Worm (Caenorhabditis elegans) whole organism, early embryonic: ENCODE results near the gene Y48E1C.4.

Source experiments
- B0310.2 ChIP-seq: sonication (generic microtip); optimal IDR thresholded peaks from 2 replicates; lab custom pipeline; 2016; ENCODE audit warnings: mild to moderate bottlenecking, missing genetic modification characterization, missing compliant biosample characterization
- F13C5.2 ChIP-seq: sonication (generic microtip); optimal IDR thresholded peaks from 2 replicates; lab custom pipeline; 2017; ENCODE audit warnings: mild to moderate bottlenecking, missing genetic modification characterization, inconsistent platforms, missing compliant biosample characterization
- aly-1 ChIP-seq: sonication (generic microtip); optimal IDR thresholded peaks from 2 replicates; lab custom pipeline; 2016; ENCODE audit warnings: missing genetic modification characterization, missing compliant biosample characterization
- ama-1 ChIP-seq: fragments of 150-350 bp; optimal IDR thresholded peaks from 2 replicates; lab custom pipeline; 2014
- ceh-13 ChIP-seq: fragments of 200-800 bp; sonication (Bioruptor generic); optimal IDR thresholded peaks from 2 replicates; lab custom pipeline; 2018; ENCODE audit warnings: mild to moderate bottlenecking, missing genetic modification characterization, missing compliant biosample characterization
- ceh-36 ChIP-seq: sonication (generic microtip); optimal IDR thresholded peaks from 2 replicates; lab custom pipeline; 2016; ENCODE audit warnings: missing genetic modification characterization, inconsistent platforms, missing compliant biosample characterization
- ets-7 ChIP-seq: sonication (generic microtip); optimal IDR thresholded peaks from 2 replicates; lab custom pipeline; 2016; ENCODE audit warnings: missing genotype, missing genetic modification characterization, missing compliant biosample characterization
- flt-1 ChIP-seq: fragments of 200-800 bp; sonication (Bioruptor generic); IDR thresholded peaks from 2 replicates; pipeline ENCODE4 v1.3.6; 2022; ENCODE audit warnings: missing genetic modification characterization, missing compliant biosample characterization
- hmbx-1 ChIP-seq: sonication (generic microtip); optimal IDR thresholded peaks from 2 replicates; lab custom pipeline; 2016; ENCODE audit warnings: mild to moderate bottlenecking, missing genetic modification characterization, missing compliant biosample characterization
- hmg-4 ChIP-seq: fragments of 200-800 bp; sonication (Bioruptor generic); optimal IDR thresholded peaks from 2 replicates; lab custom pipeline; 2018; ENCODE audit warnings: mild to moderate bottlenecking, missing genetic modification characterization, missing compliant biosample characterization
- hnd-1 ChIP-seq: sonication (generic microtip); optimal IDR thresholded peaks from 2 replicates; lab custom pipeline; 2016; ENCODE audit warnings: missing genetic modification characterization, missing compliant biosample characterization
- pes-1 ChIP-seq: fragments of 200-800 bp; sonication (Bioruptor generic); IDR thresholded peaks from 2 replicates; pipeline ENCODE4 v1.3.6; 2022; ENCODE audit warnings: missing genetic modification reagents, missing genetic modification characterization, missing compliant biosample characterization
- scrt-1 ChIP-seq: fragments of 200-800 bp; sonication (Bioruptor generic); IDR thresholded peaks from 2 replicates; pipeline ENCODE4 v1.3.6; 2022; ENCODE audit warnings: missing genetic modification characterization, missing compliant biosample characterization
- sea-1 ChIP-seq: fragments of 200-800 bp; sonication (Bioruptor generic); conservative IDR thresholded peaks from 2 replicates; pipeline ENCODE4 v1.3.6; 2022; ENCODE audit warnings: missing genetic modification characterization, missing compliant biosample characterization
- tbx-11 ChIP-seq: fragments of 200-800 bp; sonication (Bioruptor generic); IDR thresholded peaks from 2 replicates; pipeline ENCODE4 v1.3.6; 2022; ENCODE audit warnings: missing genetic modification characterization, missing compliant biosample characterization
- tbx-37 ChIP-seq: fragments of 200-800 bp; sonication (Bioruptor generic); conservative IDR thresholded peaks from 2 replicates; pipeline ENCODE4 v1.3.6; 2022; ENCODE audit warnings: missing genetic modification reagents, missing genetic modification characterization, missing compliant biosample characterization
- tra-4 ChIP-seq: sonication (generic microtip); optimal IDR thresholded peaks from 2 replicates; lab custom pipeline; 2017; ENCODE audit warnings: missing genetic modification characterization, missing compliant biosample characterization

Gene Y48E1C.4

ce11 chrII:13436725-13437124 lies at the start of gene Y48E1C.4:
TSS of gene Y48E1C.4 (minus strand) at chrII:13436825.
- no peak for TF ChIP-seq tbx-37 (GFP tag; lab: Robert Waterston, UW)
- TF ChIP-seq flt-1 (GFP tag; lab: Robert Waterston, UW): no peak
- TF ChIP-seq tbx-11 (GFP tag; lab: Robert Waterston, UW): no peak
- no peak for TF ChIP-seq tra-4 (tag; lab: Kevin White, UChicago)
- TF ChIP-seq ama-1: no peak
- TF ChIP-seq aly-1 (tag; lab: Kevin White, UChicago): no peak
- TF ChIP-seq ets-7 (tag; lab: Kevin White, UChicago): no peak
- no peak for TF ChIP-seq B0310.2 (tag; lab: Kevin White, UChicago)
- TF ChIP-seq ceh-36 (tag; lab: Kevin White, UChicago): no peak
- TF ChIP-seq sea-1 (GFP tag; lab: Robert Waterston, UW): no peak
- TF ChIP-seq pes-1 (GFP tag; lab: Robert Waterston, UW): no peak
- no peak for TF ChIP-seq F13C5.2
- no peak for TF ChIP-seq scrt-1 (GFP tag; lab: Robert Waterston, UW)
- no peak for TF ChIP-seq hmbx-1
- no peak for TF ChIP-seq ceh-13 (GFP tag; lab: Kevin White, UChicago)
- no peak for TF ChIP-seq hmg-4 (GFP tag; lab: Kevin White, UChicago)
- no peak for TF ChIP-seq hnd-1 (tag; lab: Kevin White, UChicago)

DNA sequence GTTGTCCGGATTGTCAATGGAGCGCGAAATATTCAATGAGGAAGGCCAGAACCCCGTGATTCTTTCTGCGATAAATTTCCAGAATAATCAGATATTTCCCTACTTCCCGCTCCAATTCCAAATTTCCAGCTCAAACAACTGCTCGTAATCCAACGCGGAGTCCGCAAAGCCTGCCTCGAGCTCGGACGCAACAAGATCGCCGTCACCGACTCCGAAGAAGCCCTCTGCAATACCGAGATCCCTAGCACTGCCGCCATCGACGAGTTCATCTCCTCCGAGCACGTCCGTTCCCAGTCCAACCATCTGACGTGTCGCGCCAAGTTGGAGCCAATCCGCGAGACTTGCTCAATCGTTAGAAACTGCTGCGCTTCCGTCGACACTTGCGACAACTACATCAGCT lies 48.5 kb upstream of the Y48E1C.4 start:
- TF ChIP-seq F13C5.2 (no peak), scrt-1 (GFP tag; lab: Robert Waterston, UW) (no peak)

DNA sequence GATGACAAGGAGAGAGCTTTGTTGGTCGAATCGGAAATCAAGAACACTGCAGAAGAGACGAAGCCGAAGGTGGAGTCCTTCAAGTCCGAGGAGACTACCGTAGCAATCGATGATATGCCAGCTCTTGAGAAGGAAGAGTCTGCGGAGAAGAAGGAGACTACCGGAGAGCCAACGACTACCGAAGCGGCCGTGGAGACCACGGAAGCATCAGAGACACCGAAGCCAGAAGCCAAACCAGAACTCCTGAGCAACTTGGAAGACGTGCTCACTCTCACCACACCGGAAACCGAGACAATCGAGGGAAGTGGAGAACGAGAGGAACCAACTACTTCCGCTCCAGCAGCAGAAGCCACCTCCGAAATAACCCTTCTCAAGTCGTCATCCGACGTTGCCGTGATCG lies 47.5 kb upstream of the Y48E1C.4 start:
- TF ChIP-seq F13C5.2: no peak

DNA sequence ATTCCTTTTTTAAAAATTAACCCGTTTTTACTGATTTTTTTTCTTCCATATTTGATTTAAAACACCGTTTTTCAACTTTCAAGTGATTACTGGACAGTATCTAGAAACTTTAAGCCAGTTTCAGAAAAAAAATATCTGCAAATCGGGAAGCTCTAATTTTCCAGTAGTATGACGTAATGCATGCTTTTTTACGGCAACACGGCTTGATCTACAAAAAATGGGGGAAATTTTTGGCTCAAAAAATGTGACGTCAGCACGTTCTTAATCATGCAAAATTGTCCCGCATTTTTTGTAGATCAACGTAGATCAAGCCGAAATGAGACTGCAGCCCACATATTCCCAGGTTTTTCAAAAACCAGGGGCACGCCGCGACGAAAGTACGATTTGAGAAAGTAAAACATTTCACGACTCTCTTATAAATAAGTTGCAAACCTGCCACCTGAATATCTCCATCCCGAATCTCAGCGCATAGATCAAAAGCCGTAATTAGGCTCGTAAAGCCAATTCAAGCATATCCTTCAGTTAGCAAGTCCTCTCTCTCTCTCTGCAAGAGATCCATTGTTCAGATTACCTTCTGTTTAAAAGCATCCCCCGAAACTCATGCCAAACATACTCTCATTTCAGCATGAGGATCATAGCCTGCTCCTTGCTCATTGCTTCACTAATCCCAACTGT lies 45.3 kb upstream of the Y48E1C.4 start, which contains the start of gene E01G4.6:
Gene E01G4.6, plus strand, starts transcription at position 625 of the 675 bp plus-strand sequence.
- TF ChIP-seq tra-4 (tag; lab: Kevin White, UChicago) (no peak), ceh-36 (tag; lab: Kevin White, UChicago) (no peak), ceh-13 (GFP tag; lab: Kevin White, UChicago) (no peak), ama-1 (no peak), sea-1 (GFP tag; lab: Robert Waterston, UW) (no peak), hmg-4 (GFP tag; lab: Kevin White, UChicago) (no peak)

DNA sequence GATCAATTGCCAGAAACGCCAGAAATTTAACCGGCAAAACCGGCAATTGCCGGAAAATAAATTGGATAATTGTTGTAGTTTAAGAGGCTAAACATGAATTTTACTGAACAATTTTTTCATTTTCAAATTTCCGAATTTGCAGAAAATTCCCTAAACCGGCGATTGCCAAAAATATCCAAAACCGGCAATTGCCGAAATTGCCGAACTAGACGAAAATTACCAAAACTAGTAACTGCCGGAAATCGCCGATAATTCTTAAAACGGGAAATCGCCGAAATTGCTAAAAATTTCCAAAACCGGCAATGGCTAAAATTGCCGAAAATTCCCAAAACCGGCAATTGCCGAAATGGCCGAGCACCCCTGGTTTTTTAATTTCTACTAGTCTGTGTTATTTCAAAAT lies 42.8 kb upstream of the Y48E1C.4 start:
- no peak for TF ChIP-seq B0310.2 (tag; lab: Kevin White, UChicago)
- TF ChIP-seq hmbx-1: no peak
- TF ChIP-seq ets-7 (tag; lab: Kevin White, UChicago): no peak
- no peak for TF ChIP-seq ceh-13 (GFP tag; lab: Kevin White, UChicago)
- no peak for TF ChIP-seq aly-1 (tag; lab: Kevin White, UChicago)
- TF ChIP-seq flt-1 (GFP tag; lab: Robert Waterston, UW): no peak
- no peak for TF ChIP-seq scrt-1 (GFP tag; lab: Robert Waterston, UW)
- no peak for TF ChIP-seq tra-4 (tag; lab: Kevin White, UChicago)

DNA sequence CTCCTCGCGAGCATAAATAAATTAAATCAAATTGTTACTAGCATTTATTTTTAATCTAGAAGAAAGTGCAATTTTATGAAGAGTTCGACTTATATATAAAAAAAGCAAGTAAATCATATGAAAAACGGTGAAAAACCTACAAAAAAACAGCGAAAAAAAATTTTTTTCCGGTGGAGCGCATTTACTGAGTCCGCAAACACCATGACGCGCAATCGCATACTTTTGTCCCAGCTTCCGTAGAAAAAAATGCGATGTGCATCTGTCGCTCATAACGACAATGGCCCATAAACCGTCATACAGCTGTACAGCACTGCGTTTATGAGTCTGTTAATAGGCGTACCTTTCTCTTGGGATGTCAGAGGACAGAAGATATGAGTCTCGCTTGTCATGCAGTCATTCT lies 40.6 kb upstream of the Y48E1C.4 start:
- TF ChIP-seq F13C5.2: peak; percentile 3
- TF ChIP-seq ets-7 (tag; lab: Kevin White, UChicago): no peak

- TF ChIP-seq B0310.2 (tag; lab: Kevin White, UChicago): no peak
- TF ChIP-seq ama-1: no peak
- TF ChIP-seq hmg-4 (GFP tag; lab: Kevin White, UChicago): no peak
- TF ChIP-seq pes-1 (GFP tag; lab: Robert Waterston, UW): no peak
- TF ChIP-seq hnd-1 (tag; lab: Kevin White, UChicago): no peak
- no peak for TF ChIP-seq tbx-37 (GFP tag; lab: Robert Waterston, UW)
- TF ChIP-seq sea-1 (GFP tag; lab: Robert Waterston, UW): no peak
- TF ChIP-seq scrt-1 (GFP tag; lab: Robert Waterston, UW): no peak
- no peak for TF ChIP-seq ets-7 (tag; lab: Kevin White, UChicago)
- no peak for TF ChIP-seq aly-1 (tag; lab: Kevin White, UChicago)
- TF ChIP-seq F13C5.2: no peak
- TF ChIP-seq hmbx-1: no peak
- no peak for TF ChIP-seq ceh-13 (GFP tag; lab: Kevin White, UChicago)
Observed at ce11 chrII:13472101-13472500, 35.5 kb upstream of the Y48E1C.4 start, which contains the start of gene E01G4.5. TSS of gene E01G4.5 (plus strand) at chrII:13472401.

ce11 chrII:13470655-13471054 lies 34.0 kb upstream of the Y48E1C.4 start:
- TF ChIP-seq B0310.2 (tag; lab: Kevin White, UChicago) (no peak), tbx-37 (GFP tag; lab: Robert Waterston, UW) (no peak), flt-1 (GFP tag; lab: Robert Waterston, UW) (no peak), hmbx-1 (no peak), pes-1 (GFP tag; lab: Robert Waterston, UW) (no peak)
